Fruit fly (Drosophila melanogaster) whole organism, embryonic: ENCODE data around the gene Mlc2.

Experiments used
- CG10267 ChIP-seq: fragments of 200-800 bp; sonication (Bioruptor generic); optimal IDR thresholded peaks from 2 replicates; lab custom pipeline; 2018; ENCODE audit warnings: missing biosample characterization, mild to moderate bottlenecking, missing genetic modification characterization, moderate library complexity
- CG10366 ChIP-seq: fragments of 200-800 bp; sonication (Bioruptor generic); IDR thresholded peaks from 2 replicates; pipeline ENCODE4 v1.3.6; 2022; ENCODE audit warnings: missing biosample characterization, missing genetic modification characterization
- CG10431 ChIP-seq: fragments of 200-800 bp; sonication (Bioruptor generic); optimal IDR thresholded peaks from 3 replicates; lab custom pipeline; 2018; ENCODE audit warnings: missing biosample characterization, mild to moderate bottlenecking, missing genetic modification characterization
- CG10654 ChIP-seq: fragments of 200-800 bp; sonication (Bioruptor generic); optimal IDR thresholded peaks from 2 replicates; lab custom pipeline; 2016; ENCODE audit warnings: missing biosample characterization, missing genetic modification characterization
- CG11247 ChIP-seq: fragments of 200-800 bp; sonication (Bioruptor generic); IDR thresholded peaks from 2 replicates; pipeline ENCODE4 v1.3.6; 2022; ENCODE audit warnings: missing biosample characterization, missing genetic modification characterization
- CG11695 ChIP-seq: fragments of 200-800 bp; sonication (Bioruptor generic); IDR thresholded peaks from 3 replicates; pipeline ENCODE4 v1.3.6; 2022; ENCODE audit warnings: missing biosample characterization, missing genetic modification characterization
- CG11696 ChIP-seq: fragments of 200-800 bp; sonication (Bioruptor generic); IDR thresholded peaks from 2 replicates; pipeline ENCODE4 v1.3.6; 2022; ENCODE audit warnings: missing biosample characterization, missing genetic modification characterization
- CG12104 ChIP-seq: fragments of 200-800 bp; sonication (Bioruptor generic); optimal IDR thresholded peaks from 3 replicates; lab custom pipeline; 2016; ENCODE audit warnings: missing biosample characterization, missing genetic modification characterization
- CG15514 ChIP-seq: fragments of 200-800 bp; sonication (Bioruptor generic); optimal IDR thresholded peaks from 3 replicates; lab custom pipeline; 2017; ENCODE audit warnings: missing biosample characterization, missing genetic modification characterization, mild to moderate bottlenecking, moderate library complexity, missing genetic modification reagents
- CG17186 ChIP-seq: fragments of 200-800 bp; sonication (Bioruptor generic); optimal IDR thresholded peaks from 3 replicates; lab custom pipeline; 2017; ENCODE audit warnings: missing biosample characterization, missing genetic modification reagents, missing genetic modification characterization
- CG1832 ChIP-seq: fragments of 200-800 bp; sonication (Bioruptor generic); optimal IDR thresholded peaks from 2 replicates; lab custom pipeline; 2017; ENCODE audit warnings: missing biosample characterization, mild to moderate bottlenecking, missing genetic modification characterization, inconsistent platforms
- CG31224 ChIP-seq: fragments of 200-800 bp; sonication (Bioruptor generic); IDR thresholded peaks from 2 replicates; pipeline ENCODE4 v1.3.6; 2022; ENCODE audit warnings: missing biosample characterization, missing genetic modification characterization
- CG31365 ChIP-seq: fragments of 200-800 bp; sonication (Bioruptor generic); optimal IDR thresholded peaks from 2 replicates; lab custom pipeline; 2018; ENCODE audit warnings: missing biosample characterization, mild to moderate bottlenecking, missing genetic modification characterization
- CG31388 ChIP-seq: fragments of 200-800 bp; sonication (Bioruptor generic); optimal IDR thresholded peaks from 2 replicates; lab custom pipeline; 2016; ENCODE audit warnings: missing biosample characterization, missing genetic modification characterization
- CG6854 ChIP-seq: fragments of 200-800 bp; sonication (Bioruptor generic); optimal IDR thresholded peaks from 3 replicates; lab custom pipeline; 2017; ENCODE audit warnings: missing biosample characterization, mild to moderate bottlenecking, missing genetic modification characterization
- CG7928 ChIP-seq: fragments of 200-800 bp; sonication (Bioruptor generic); optimal IDR thresholded peaks from 2 replicates; lab custom pipeline; 2017; ENCODE audit warnings: missing biosample characterization, mild to moderate bottlenecking, missing genetic modification characterization
- CG7987 ChIP-seq: fragments of 200-800 bp; sonication (Bioruptor generic); optimal IDR thresholded peaks from 2 replicates; lab custom pipeline; 2018; ENCODE audit warnings: missing biosample characterization, mild to moderate bottlenecking, missing genetic modification characterization, moderate library complexity
- CG8089 ChIP-seq: fragments of 200-800 bp; sonication (Bioruptor generic); optimal IDR thresholded peaks from 3 replicates; lab custom pipeline; 2016; ENCODE audit warnings: missing biosample characterization, missing genetic modification characterization
- CG8290 ChIP-seq, 3 experiments: fragments of 200-800 bp; sonication (Bioruptor generic); optimal IDR thresholded peaks; 2 replicates each; lab custom pipeline; 2016 to 2019; ENCODE audit warnings: missing biosample characterization in 3 of 3, missing genetic modification characterization in 3 of 3, mild to moderate bottlenecking in 2 of 3, moderate library complexity in 1 of 3
- CG8359 ChIP-seq: fragments of 200-800 bp; sonication (Bioruptor generic); optimal IDR thresholded peaks from 2 replicates; lab custom pipeline; 2017; ENCODE audit warnings: missing biosample characterization, mild to moderate bottlenecking, missing genetic modification characterization, borderline replicate concordance
- CG9215 ChIP-seq: fragments of 200-800 bp; sonication (Bioruptor generic); IDR thresholded peaks from 2 replicates; pipeline ENCODE4 v1.3.6; 2022; ENCODE audit warnings: missing biosample characterization, missing genetic modification characterization
- CG9437 ChIP-seq: fragments of 200-800 bp; sonication (Bioruptor generic); optimal IDR thresholded peaks from 2 replicates; lab custom pipeline; 2018; ENCODE audit warnings: missing biosample characterization, mild to moderate bottlenecking, missing genetic modification characterization
- Dfd ChIP-seq, 2 experiments: fragments of >200 bp; optimal IDR thresholded peaks; 2 replicates each; lab custom pipeline; 2017; ENCODE audit warnings: missing biosample characterization in 2 of 2, missing genetic modification characterization in 2 of 2
- Doc2 ChIP-seq: fragments of 200-800 bp; sonication (Bioruptor generic); IDR thresholded peaks from 2 replicates; pipeline ENCODE4 v1.3.6; 2022; ENCODE audit warnings: missing biosample characterization, missing genetic modification characterization
- Ets97D ChIP-seq: fragments of 200-800 bp; sonication (Bioruptor generic); optimal IDR thresholded peaks from 3 replicates; lab custom pipeline; 2016; ENCODE audit warnings: missing biosample characterization, missing genetic modification characterization
- HLH4C ChIP-seq: fragments of 200-800 bp; sonication (Bioruptor generic); IDR thresholded peaks from 3 replicates; pipeline ENCODE4 v1.3.6; 2022; ENCODE audit warnings: missing biosample characterization, missing genetic modification characterization; ENCODE audit not compliant: partially characterized antibody
- Hr39 ChIP-seq: fragments of >200 bp; optimal IDR thresholded peaks from 2 replicates; lab custom pipeline; 2017
- MTF-1 ChIP-seq: fragments of 200-800 bp; sonication (Bioruptor generic); optimal IDR thresholded peaks from 2 replicates; lab custom pipeline; 2018; ENCODE audit warnings: missing biosample characterization, mild to moderate bottlenecking, missing genetic modification characterization, borderline replicate concordance
- Max ChIP-seq: fragments of 200-800 bp; sonication (Bioruptor generic); optimal IDR thresholded peaks from 2 replicates; lab custom pipeline; 2016; ENCODE audit warnings: missing biosample characterization, mild to moderate bottlenecking, missing genetic modification characterization
- Spps ChIP-seq: fragments of 200-800 bp; sonication (Bioruptor generic); optimal IDR thresholded peaks from 2 replicates; lab custom pipeline; 2018; ENCODE audit warnings: missing biosample characterization, mild to moderate bottlenecking, missing genetic modification characterization
- Sry-β ChIP-seq: fragments of 200-800 bp; sonication (Bioruptor generic); optimal IDR thresholded peaks from 2 replicates; lab custom pipeline; 2018; ENCODE audit warnings: missing biosample characterization, mild to moderate bottlenecking, missing genetic modification characterization, moderate library complexity
- Sry-δ ChIP-seq: fragments of 200-800 bp; sonication (Bioruptor generic); optimal IDR thresholded peaks from 2 replicates; lab custom pipeline; 2016; ENCODE audit warnings: missing biosample characterization, missing genetic modification characterization
- Usf ChIP-seq: fragments of 200-800 bp; sonication (Bioruptor generic); optimal IDR thresholded peaks from 2 replicates; lab custom pipeline; 2017; ENCODE audit warnings: missing genotype, missing biosample characterization, missing genetic modification characterization
- ac ChIP-seq: fragments of 200-800 bp; sonication (Bioruptor generic); optimal IDR thresholded peaks from 3 replicates; lab custom pipeline; 2017; ENCODE audit warnings: missing biosample characterization, mild to moderate bottlenecking, missing genetic modification characterization
- al ChIP-seq: fragments of 200-800 bp; sonication (Bioruptor generic); IDR thresholded peaks from 2 replicates; pipeline ENCODE4 v1.3.6; 2022; ENCODE audit warnings: missing biosample characterization, missing genetic modification characterization
- aop ChIP-seq: fragments of 200-800 bp; sonication (Bioruptor generic); IDR thresholded peaks from 2 replicates; pipeline ENCODE4 v1.3.6; 2022; ENCODE audit warnings: missing biosample characterization, missing genetic modification characterization
- bbx ChIP-seq: fragments of 200-800 bp; sonication (Bioruptor generic); IDR thresholded peaks from 2 replicates; pipeline ENCODE4 v1.3.6; 2022; ENCODE audit warnings: missing biosample characterization, missing genetic modification characterization; ENCODE audit not compliant: partially characterized antibody
- eyg ChIP-seq: fragments of 200-800 bp; sonication (Bioruptor generic); optimal IDR thresholded peaks from 3 replicates; lab custom pipeline; 2016; ENCODE audit warnings: missing biosample characterization, missing genetic modification characterization
- fru ChIP-seq: fragments of >200 bp; optimal IDR thresholded peaks from 2 replicates; lab custom pipeline; 2017
- gfzf ChIP-seq: fragments of 200-800 bp; sonication (Bioruptor generic); optimal IDR thresholded peaks from 2 replicates; lab custom pipeline; 2016; ENCODE audit warnings: missing biosample characterization, mild to moderate bottlenecking, missing genetic modification characterization, moderate library complexity
- gt ChIP-seq: fragments of 200-800 bp; sonication (Bioruptor generic); IDR thresholded peaks from 2 replicates; pipeline ENCODE4 v1.3.6; 2022; ENCODE audit warnings: missing biosample characterization, missing genetic modification characterization
- h ChIP-seq: fragments of >200 bp; optimal IDR thresholded peaks from 2 replicates; lab custom pipeline; 2017
- lov ChIP-seq, 2 experiments: fragments of 200-800 bp in 1 of 2; fragments of >200 bp in 1 of 2; sonication (Bioruptor generic) in 1 of 2; IDR thresholded peaks in 1 of 2; optimal IDR thresholded peaks in 1 of 2; 2 replicates in 1 of 2; 3 replicates in 1 of 2; pipeline versions ENCODE4 v1.3.6 to Lab custom; 2017 to 2022; ENCODE audit warnings: missing biosample characterization in 1 of 2, missing genetic modification characterization in 1 of 2
- sc ChIP-seq, 3 experiments: fragments of >200 bp in 2 of 3; fragments of 200-800 bp in 1 of 3; sonication (Bioruptor generic) in 1 of 3; optimal IDR thresholded peaks; 2 replicates in 2 of 3; 3 replicates in 1 of 3; lab custom pipeline; 2017; ENCODE audit warnings: mild to moderate bottlenecking in 1 of 3, missing biosample characterization in 1 of 3, missing genetic modification characterization in 1 of 3, missing genetic modification reagents in 1 of 3
- seq ChIP-seq: fragments of 200-800 bp; sonication (Bioruptor generic); IDR thresholded peaks from 2 replicates; pipeline ENCODE4 v1.3.6; 2022; ENCODE audit warnings: missing biosample characterization, missing genetic modification characterization
- sisA ChIP-seq: fragments of 200-800 bp; sonication (Bioruptor generic); IDR thresholded peaks from 2 replicates; pipeline ENCODE4 v1.3.6; 2022; ENCODE audit warnings: missing biosample characterization, missing genetic modification characterization
- sug ChIP-seq: fragments of 200-800 bp; optimal IDR thresholded peaks from 2 replicates; lab custom pipeline; 2019; ENCODE audit warnings: missing biosample characterization, mild to moderate bottlenecking, missing genetic modification characterization, moderate library complexity
- vvl ChIP-seq: fragments of 200-800 bp; sonication (Bioruptor generic); IDR thresholded peaks from 2 replicates; pipeline ENCODE4 v1.3.6; 2022; ENCODE audit warnings: missing biosample characterization, missing genetic modification characterization

Mlc2 gene

dm6 chr3R:30203104-30203986 lies 29.0 kb upstream of the Mlc2 start (continued):
- TF ChIP-seq MTF-1 (peak; percentile 81), Spps (tag; lab: Kevin White, UChicago) (peak; percentile 80), Dfd (GFP tag; optimal IDR thresholded peaks at IDR 0.05; lab: Kevin White, UChicago) (no peak), CG11696 (peak; percentile 75), Doc2 (0 out of 2 replicates have a peak, but pooled peaks have one; percentile 54), Sry-β (GFP tag; lab: Kevin White, UChicago) (peak; percentile 64), CG10366 (GFP tag; lab: Robert Waterston, UW) (peak; percentile 86), CG7987 (peak; percentile 88), CG9437 (GFP tag; lab: Kevin White, UChicago) (peak; percentile 84), al (peak; percentile 90), seq (GFP tag; lab: Robert Waterston, UW) (peak; percentile 92), Max (GFP tag; lab: Kevin White, UChicago) (peak; percentile 97), CG8089 (GFP tag; lab: Kevin White, UChicago) (peak; percentile 86), HLH4C (GFP tag; lab: Robert Waterston, UW) (0 out of 3 replicates have a peak, but pooled peaks have one; percentile 29), sisA (GFP tag; lab: Robert Waterston, UW) (peak; percentile 98), sc (optimal IDR thresholded peaks at IDR 0.05; lab: Kevin White, UChicago) (no peak), sc (GFP tag; optimal IDR thresholded peaks at IDR 0.05; lab: Kevin White, UChicago) (peak; percentile 88), Usf (GFP tag; lab: Kevin White, UChicago) (peak; percentile 83), CG10267 (tag; lab: Kevin White, UChicago) (peak; percentile 91), CG6854 (GFP tag; lab: Kevin White, UChicago) (peak; percentile 93), CG9215 (GFP tag; lab: Robert Waterston, UW) (peak; percentile 90), sug (tag; lab: Kevin White, UChicago) (peak; percentile 90), ac (GFP tag; lab: Kevin White, UChicago) (no peak), aop (peak; percentile 95), CG11695 (GFP tag; lab: Robert Waterston, UW) (peak; percentile 93), gfzf (GFP tag; lab: Kevin White, UChicago) (peak; percentile 25), CG8290 (GFP tag; optimal IDR thresholded peaks at IDR 0.05; lab: Kevin White, UChicago) (peak; percentile 89), CG8290 (tag; optimal IDR thresholded peaks at IDR 0.05; lab: Kevin White, UChicago) (peak; percentile 29 to 94), fru (lab: Kevin White, UChicago) (no peak), CG10654 (peak; percentile 98), h (no peak), CG31224 (GFP tag; lab: Robert Waterston, UW) (peak; percentile 88), Hr39 (lab: Kevin White, UChicago) (no peak), CG17186 (GFP tag; lab: Kevin White, UChicago) (peak; percentile 89), CG10431 (GFP tag; lab: Kevin White, UChicago) (peak; percentile 42), Ets97D (GFP tag; lab: Kevin White, UChicago) (peak; percentile 93), CG11247 (GFP tag; lab: Robert Waterston, UW) (peak; percentile 73), lov (optimal IDR thresholded peaks at IDR 0.05; lab: Kevin White, UChicago) (no peak), lov (GFP tag; IDR thresholded peaks at IDR 0.05; lab: Robert Waterston, UW) (0 out of 3 replicates have a peak, but pooled peaks have one; percentile 3), Sry-δ (GFP tag; lab: Kevin White, UChicago) (peak; percentile 77), CG7928 (peak; percentile 77), CG8359 (GFP tag; lab: Kevin White, UChicago) (peak; percentile 84), bbx (0 out of 2 replicates have a peak, but pooled peaks have one; percentile 26), gt (peak; percentile 78), CG1832 (GFP tag; lab: Kevin White, UChicago) (no peak), vvl (peak; percentile 95), CG31365 (tag; lab: Kevin White, UChicago) (peak; percentile 89), CG12104 (peak; percentile 96), CG15514 (GFP tag; lab: Kevin White, UChicago) (peak; percentile 93), CG31388 (GFP tag; lab: Kevin White, UChicago) (peak; percentile 91), eyg (GFP tag; lab: Kevin White, UChicago) (peak; percentile 97)
